Worm (Caenorhabditis elegans) whole organism, mixed stage, embryonic: Measurements from ENCODE around the gene rabn-5.
A peak's percentile ranks its signal among the peaks of the same experiment; 100 is the strongest.

Source experiments
- M03D4.4 ChIP-seq: sonication (generic microtip); optimal IDR thresholded peaks from 2 replicates; lab custom pipeline; 2017; ENCODE audit warnings: mild to moderate bottlenecking, missing genetic modification characterization, missing compliant biosample characterization
- bed-3 ChIP-seq: fragments of 200-800 bp; sonication (Bioruptor generic); optimal IDR thresholded peaks from 3 replicates; lab custom pipeline; 2018; ENCODE audit warnings: mild to moderate bottlenecking, missing genetic modification characterization, moderate library complexity, missing compliant biosample characterization
- blmp-1 ChIP-seq: fragments of 150-350 bp; optimal IDR thresholded peaks from 2 replicates; lab custom pipeline; 2014; ENCODE audit warnings: missing biosample characterization, missing genetic modification characterization
- ceh-39 ChIP-seq: fragments of 150-350 bp; optimal IDR thresholded peaks from 2 replicates; lab custom pipeline; 2014; ENCODE audit warnings: missing biosample characterization, missing genetic modification characterization
- ceh-43 ChIP-seq: fragments of 200-800 bp; sonication (Bioruptor generic); optimal IDR thresholded peaks from 2 replicates; lab custom pipeline; 2018; ENCODE audit warnings: mild to moderate bottlenecking, missing genetic modification characterization, moderate library complexity, missing compliant biosample characterization
- ceh-83 ChIP-seq: fragments of 200-800 bp; sonication (Bioruptor generic); optimal IDR thresholded peaks from 2 replicates; lab custom pipeline; 2018; ENCODE audit warnings: mild to moderate bottlenecking, missing genetic modification characterization, missing compliant biosample characterization
- ces-1 ChIP-seq: fragments of 150-350 bp; optimal IDR thresholded peaks from 2 replicates; lab custom pipeline; 2014; ENCODE audit warnings: missing biosample characterization, missing genetic modification reagents, missing genetic modification characterization
- cnd-1 ChIP-seq: fragments of 200-800 bp; sonication (Bioruptor generic); optimal IDR thresholded peaks from 2 replicates; lab custom pipeline; 2018; ENCODE audit warnings: mild to moderate bottlenecking, missing genetic modification characterization, missing compliant biosample characterization
- drap-1 ChIP-seq: fragments of 200-800 bp; sonication (Bioruptor generic); optimal IDR thresholded peaks from 3 replicates; lab custom pipeline; 2018; ENCODE audit warnings: mild to moderate bottlenecking, missing genetic modification characterization, missing compliant biosample characterization
- elt-1 ChIP-seq: sonication (generic microtip); optimal IDR thresholded peaks from 2 replicates; lab custom pipeline; 2017; ENCODE audit warnings: missing genetic modification characterization, mild to moderate bottlenecking, missing compliant biosample characterization, antibody characterized with exemption, moderate library complexity, borderline replicate concordance; ENCODE audit not compliant: insufficient read depth
- elt-3 ChIP-seq: fragments of 150-350 bp; optimal IDR thresholded peaks from 2 replicates; lab custom pipeline; 2014; ENCODE audit warnings: missing biosample characterization, missing genetic modification characterization
- flh-1 ChIP-seq: fragments of 200-800 bp; sonication (Bioruptor generic); optimal IDR thresholded peaks from 2 replicates; lab custom pipeline; 2018; ENCODE audit warnings: mild to moderate bottlenecking, missing genetic modification characterization, moderate library complexity, missing compliant biosample characterization
- ham-2 ChIP-seq: fragments of 200-800 bp; sonication (Bioruptor generic); optimal IDR thresholded peaks from 2 replicates; lab custom pipeline; 2018; ENCODE audit warnings: mild to moderate bottlenecking, missing genetic modification characterization, missing compliant biosample characterization
- hlh-1 ChIP-seq: fragments of 150-350 bp; optimal IDR thresholded peaks from 2 replicates; lab custom pipeline; 2014; ENCODE audit warnings: missing biosample characterization, missing genetic modification reagents, missing genetic modification characterization
- lin-13 ChIP-seq: fragments of 150-350 bp; optimal IDR thresholded peaks from 2 replicates; lab custom pipeline; 2014; ENCODE audit warnings: missing biosample characterization, missing genetic modification characterization
- lin-32 ChIP-seq: fragments of 200-800 bp; sonication (Bioruptor generic); optimal IDR thresholded peaks from 2 replicates; lab custom pipeline; 2018; ENCODE audit warnings: mild to moderate bottlenecking, missing genetic modification characterization, missing compliant biosample characterization
- lsy-2 ChIP-seq: fragments of 150-350 bp; optimal IDR thresholded peaks from 2 replicates; lab custom pipeline; 2014; ENCODE audit warnings: missing biosample characterization, missing genetic modification characterization
- mab-5 ChIP-seq: fragments of 150-350 bp; optimal IDR thresholded peaks from 2 replicates; lab custom pipeline; 2014; ENCODE audit warnings: missing biosample characterization, missing genetic modification characterization
- mep-1 ChIP-seq: fragments of 150-350 bp; optimal IDR thresholded peaks from 2 replicates; lab custom pipeline; 2017; ENCODE audit warnings: missing biosample characterization, missing genetic modification reagents, missing genetic modification characterization, inconsistent platforms
- nhr-12 ChIP-seq: fragments of 150-350 bp; optimal IDR thresholded peaks from 2 replicates; lab custom pipeline; 2014; ENCODE audit warnings: missing biosample characterization, missing genetic modification characterization
- nhr-237 ChIP-seq: fragments of 150-350 bp; optimal IDR thresholded peaks from 2 replicates; lab custom pipeline; 2014; ENCODE audit warnings: missing biosample characterization, missing genetic modification characterization
- nhr-28 ChIP-seq: fragments of 150-350 bp; optimal IDR thresholded peaks from 2 replicates; lab custom pipeline; 2014; ENCODE audit warnings: missing biosample characterization, missing genetic modification characterization
- nhr-76 ChIP-seq: sonication (generic microtip); optimal IDR thresholded peaks from 2 replicates; lab custom pipeline; 2017; ENCODE audit warnings: missing biosample characterization, missing genetic modification characterization
- pha-4 ChIP-seq: fragments of 150-350 bp; optimal IDR thresholded peaks from 2 replicates; lab custom pipeline; 2018; ENCODE audit warnings: missing biosample characterization, missing genetic modification reagents, missing genetic modification characterization
- sem-2 ChIP-seq: fragments of 200-800 bp; sonication (Bioruptor generic); optimal IDR thresholded peaks from 2 replicates; lab custom pipeline; 2018; ENCODE audit warnings: mild to moderate bottlenecking, missing genetic modification characterization, missing compliant biosample characterization
- snpc-4 ChIP-seq: fragments of 150-350 bp; optimal IDR thresholded peaks from 2 replicates; lab custom pipeline; 2014; ENCODE audit warnings: missing biosample characterization, missing genetic modification characterization
- tbx-8 ChIP-seq: fragments of 200-800 bp; sonication (Bioruptor generic); optimal IDR thresholded peaks from 2 replicates; lab custom pipeline; 2018; ENCODE audit warnings: mild to moderate bottlenecking, missing genetic modification characterization, moderate library complexity, missing compliant biosample characterization
- unc-120 ChIP-seq: sonication (generic microtip); optimal IDR thresholded peaks from 2 replicates; lab custom pipeline; 2017; ENCODE audit warnings: missing genetic modification characterization, missing compliant biosample characterization; ENCODE audit not compliant: poor library complexity, severe bottlenecking
- unc-39 ChIP-seq: fragments of 150-350 bp; optimal IDR thresholded peaks from 2 replicates; lab custom pipeline; 2014; ENCODE audit warnings: missing biosample characterization, missing genetic modification characterization
- unc-62 ChIP-seq: fragments of 150-350 bp; optimal IDR thresholded peaks from 2 replicates; lab custom pipeline; 2014; ENCODE audit warnings: missing biosample characterization, missing genetic modification reagents, missing genetic modification characterization

The rabn-5 gene

ce11 chrIII:5828065-5828464, 36.3 kb upstream of the rabn-5 start:
- TF ChIP-seq mab-5 (tag; lab: Kevin White, UChicago) (no peak), drap-1 (GFP tag; lab: Kevin White, UChicago) (no peak), cnd-1 (tag; lab: Kevin White, UChicago) (no peak), lin-32 (GFP tag; lab: Kevin White, UChicago) (no peak), ham-2 (GFP tag; lab: Kevin White, UChicago) (no peak), ceh-39 (no peak), nhr-237 (tag; lab: Kevin White, UChicago) (no peak)

ce11 chrIII:5832442-5832841, 31.9 kb upstream of the rabn-5 start:
- TF ChIP-seq mep-1 (tag; lab: Kevin White, UChicago) = no peak
- no peak for TF ChIP-seq snpc-4 (tag; lab: Kevin White, UChicago)
- no peak for TF ChIP-seq nhr-76 (tag; lab: Kevin White, UChicago)
- no peak for TF ChIP-seq nhr-28
- TF ChIP-seq nhr-12 (tag; lab: Kevin White, UChicago) = no peak
- TF ChIP-seq blmp-1 = no peak
- TF ChIP-seq drap-1 (GFP tag; lab: Kevin White, UChicago) = no peak
- TF ChIP-seq nhr-237 (tag; lab: Kevin White, UChicago) = no peak
- no peak for TF ChIP-seq ces-1 (GFP tag; lab: Kevin White, UChicago)
- no peak for TF ChIP-seq mab-5 (tag; lab: Kevin White, UChicago)
- no peak for TF ChIP-seq tbx-8 (GFP tag; lab: Kevin White, UChicago)
- TF ChIP-seq elt-1 (tag; lab: Kevin White, UChicago) = no peak
- no peak for TF ChIP-seq cnd-1 (tag; lab: Kevin White, UChicago)
- TF ChIP-seq bed-3 (GFP tag; lab: Kevin White, UChicago) = no peak
- TF ChIP-seq ceh-83 = no peak
- no peak for TF ChIP-seq ceh-43 (GFP tag; lab: Kevin White, UChicago)
- TF ChIP-seq ceh-39 = no peak
- TF ChIP-seq elt-3 (tag; lab: Kevin White, UChicago) = no peak
- no peak for TF ChIP-seq lsy-2 (tag; lab: Kevin White, UChicago)
- no peak for TF ChIP-seq hlh-1 (tag; lab: Kevin White, UChicago)

DNA sequence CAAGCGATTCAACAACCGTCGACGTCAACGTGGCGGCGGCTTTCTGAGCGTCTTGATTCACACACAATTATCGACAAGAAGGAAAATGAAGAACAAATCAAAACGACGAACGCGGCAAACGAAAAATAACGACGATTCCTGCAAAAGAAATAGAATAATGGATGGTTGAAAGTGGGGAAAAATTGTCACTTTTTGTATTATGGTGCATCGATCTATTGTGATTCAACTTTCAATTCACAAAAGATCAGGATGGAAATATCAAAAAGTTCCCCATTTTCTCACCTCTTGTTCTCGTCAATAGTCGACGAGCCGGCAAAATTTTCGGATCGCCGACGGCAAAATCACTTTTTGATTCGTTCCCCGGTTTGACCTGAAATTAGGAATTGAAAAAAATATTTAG, 31.0 kb upstream of the rabn-5 start, which contains the start of the genes R12B2.13 and mdt-15:
R12B2.13 (minus strand) TSS at position 101 of the 400 bp plus-strand sequence.
mdt-15 (minus strand) TSS at position 376 of the 400 bp plus-strand sequence.
- TF ChIP-seq unc-39 (tag; lab: Kevin White, UChicago) (no peak), nhr-12 (tag; lab: Kevin White, UChicago) (no peak), ham-2 (GFP tag; lab: Kevin White, UChicago) (no peak), ceh-83 (no peak), lsy-2 (tag; lab: Kevin White, UChicago) (no peak), ces-1 (GFP tag; lab: Kevin White, UChicago) (no peak), lin-13 (no peak)

DNA sequence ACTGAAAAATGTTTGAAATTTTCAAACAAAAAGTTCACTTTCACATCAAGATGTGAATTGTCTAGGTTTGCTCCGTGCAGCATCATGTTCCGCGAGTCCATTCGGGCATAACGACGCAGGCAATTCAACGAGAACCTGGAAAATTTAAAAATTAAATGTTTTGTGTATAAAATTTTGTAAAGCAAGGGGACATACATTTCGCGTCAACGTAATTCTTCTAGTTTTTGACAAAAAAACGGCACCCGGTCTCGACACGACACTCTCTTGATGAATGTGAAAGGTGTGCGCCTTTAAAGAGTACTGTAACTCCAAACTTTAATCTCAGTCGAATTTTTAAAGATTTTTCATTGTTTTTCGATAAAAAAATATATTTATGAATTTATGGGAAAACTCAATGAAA, 30.3 kb upstream of the rabn-5 start, which contains the start of gene R12B2.6:
R12B2.6 (minus strand) TSS at position 101 of the 400 bp plus-strand sequence.
- no peak for TF ChIP-seq cnd-1 (tag; lab: Kevin White, UChicago)
- no peak for TF ChIP-seq unc-62 (GFP tag; lab: Kevin White, UChicago)
- TF ChIP-seq blmp-1 = no peak
- TF ChIP-seq ham-2 (GFP tag; lab: Kevin White, UChicago) = no peak
- no peak for TF ChIP-seq flh-1
- TF ChIP-seq mep-1 (tag; lab: Kevin White, UChicago) = no peak
- no peak for TF ChIP-seq snpc-4 (tag; lab: Kevin White, UChicago)
- TF ChIP-seq sem-2 = no peak
- no peak for TF ChIP-seq M03D4.4 (tag; lab: Kevin White, UChicago)

- TF ChIP-seq ces-1 (GFP tag; lab: Kevin White, UChicago) (peak; percentile 54), nhr-237 (tag; lab: Kevin White, UChicago) (no peak)
These were observed 29.7 kb upstream of the rabn-5 start for ce11 chrIII:5834663-5835062.

DNA sequence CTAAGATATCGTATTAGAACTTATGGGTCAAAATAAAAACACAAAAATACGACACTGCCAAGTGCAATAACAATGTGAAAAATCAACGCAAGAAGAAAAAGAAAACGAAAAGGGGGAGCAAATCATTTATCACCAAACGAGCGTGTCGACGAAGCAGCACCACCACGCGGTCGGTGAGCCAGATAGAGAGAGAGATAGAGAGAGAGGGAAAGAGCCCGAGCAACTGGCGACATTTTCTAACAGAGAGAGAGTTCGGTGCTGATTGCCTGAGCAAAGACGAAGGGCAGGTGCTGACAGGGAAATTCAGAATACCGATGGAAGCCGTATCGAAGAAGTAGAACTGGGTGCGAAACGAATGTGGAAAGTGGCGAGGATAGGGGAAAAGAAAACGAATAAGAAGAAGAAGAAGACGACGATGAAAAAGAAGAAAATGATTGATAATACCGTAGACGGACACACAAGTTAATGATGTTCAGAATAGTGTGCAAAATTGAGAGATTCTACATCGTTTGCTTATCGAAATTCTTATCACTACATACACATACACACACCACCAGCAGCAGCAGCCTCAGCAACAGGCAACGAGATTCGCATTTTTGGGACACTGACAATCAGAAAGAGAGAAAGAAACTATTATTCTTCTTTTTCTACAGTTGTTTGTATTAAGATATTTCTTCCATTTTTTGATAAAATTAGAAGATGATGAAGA, 29.0 kb upstream of the rabn-5 start:
- TF ChIP-seq unc-120 (tag; lab: Kevin White, UChicago) (peak; percentile 53), elt-3 (tag; lab: Kevin White, UChicago) (peak; percentile 10), hlh-1 (tag; lab: Kevin White, UChicago) (peak; percentile 88), pha-4 (tag; lab: Kevin White, UChicago) (no peak)
- TF ChIP-seq, all 35 proteins: peak for 3
